Worm (Caenorhabditis elegans) whole organism, dauer: ENCODE results near the gene nos-2.

Experiments
- unc-62 ChIP-seq: sonication (generic microtip); optimal IDR thresholded peaks from 2 replicates; lab custom pipeline; 2017; ENCODE audit warnings: missing biosample characterization, missing genetic modification reagents, missing genetic modification characterization

The nos-2 gene

ce11 chrII:7100838-7101237 lies 35.4 kb downstream of the nos-2 start, which contains the start of gene mmaa-1:
TSS of gene mmaa-1 (minus strand) at chrII:7101165.
- TF ChIP-seq unc-62 (GFP tag; lab: Kevin White, UChicago) = no peak

- no peak for TF ChIP-seq unc-62 (GFP tag; lab: Kevin White, UChicago)
Observed at ce11 chrII:7102288-7102687, 36.9 kb downstream of the nos-2 start.

DNA sequence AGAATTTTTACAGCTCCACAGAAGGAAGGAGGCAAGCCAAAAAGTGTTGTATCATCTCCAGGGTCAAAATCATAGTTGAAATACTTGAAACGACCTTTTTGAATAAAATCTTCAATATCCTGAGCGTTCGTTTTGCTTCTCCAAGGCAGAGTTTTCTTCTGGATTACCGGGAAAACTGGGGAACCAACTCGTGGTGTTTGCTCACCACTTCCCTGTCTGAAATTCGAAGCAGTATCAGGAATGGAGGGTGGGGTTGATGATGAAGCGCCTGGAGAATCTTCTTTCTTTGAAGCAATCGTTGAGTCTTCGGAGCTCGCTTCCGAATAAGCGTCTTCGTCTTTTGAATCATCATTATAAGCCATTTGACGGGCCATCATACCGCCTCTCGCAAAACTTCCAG lies 37.7 kb downstream of the nos-2 start:
- TF ChIP-seq unc-62 (GFP tag; lab: Kevin White, UChicago) = no peak

DNA sequence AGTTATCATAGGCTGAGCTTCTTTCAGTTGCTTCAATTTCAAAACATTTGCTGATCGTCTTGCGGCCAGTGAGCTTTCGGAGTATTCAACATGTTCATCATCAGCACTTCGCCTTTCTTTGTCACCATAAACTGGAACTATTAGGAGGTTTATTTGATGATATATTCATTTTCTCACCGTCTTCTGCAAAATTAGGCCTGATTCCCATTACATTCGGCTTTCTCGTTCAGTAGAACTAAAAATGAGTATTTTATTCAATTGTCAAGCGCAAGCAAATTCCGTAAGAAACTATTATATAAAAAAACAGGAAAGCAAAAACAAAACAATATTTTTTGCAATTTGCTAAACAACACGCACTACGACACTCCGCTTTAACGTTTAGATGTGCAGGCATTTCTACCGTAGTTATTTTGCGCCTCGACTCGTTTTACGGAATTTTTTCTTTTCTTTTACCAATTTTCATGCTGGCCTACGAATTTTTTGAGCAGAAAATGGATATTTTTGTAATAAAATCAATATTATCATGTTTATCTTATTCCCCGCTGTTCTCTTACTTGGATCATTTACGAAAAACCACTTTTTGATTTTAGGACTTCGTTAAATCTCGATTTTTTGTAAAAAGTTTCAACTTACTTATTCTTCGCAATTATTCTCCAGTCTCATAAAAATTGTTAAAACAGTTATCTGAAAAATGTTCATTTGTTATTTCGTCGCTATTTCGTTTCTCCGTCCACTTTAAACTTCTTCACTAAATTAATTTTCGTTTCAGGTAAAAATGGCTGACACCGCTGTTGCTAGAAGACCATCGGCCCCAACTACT lies 39.6 kb downstream of the nos-2 start, which contains the start of the genes farl-11 and rpl-33:
Gene farl-11, minus strand, starts transcription at position 242 of the 820 bp plus-strand sequence.
Gene rpl-33, plus strand, starts transcription at position 770 of the 820 bp plus-strand sequence.
- TF ChIP-seq unc-62 (GFP tag; lab: Kevin White, UChicago) = no peak

DNA sequence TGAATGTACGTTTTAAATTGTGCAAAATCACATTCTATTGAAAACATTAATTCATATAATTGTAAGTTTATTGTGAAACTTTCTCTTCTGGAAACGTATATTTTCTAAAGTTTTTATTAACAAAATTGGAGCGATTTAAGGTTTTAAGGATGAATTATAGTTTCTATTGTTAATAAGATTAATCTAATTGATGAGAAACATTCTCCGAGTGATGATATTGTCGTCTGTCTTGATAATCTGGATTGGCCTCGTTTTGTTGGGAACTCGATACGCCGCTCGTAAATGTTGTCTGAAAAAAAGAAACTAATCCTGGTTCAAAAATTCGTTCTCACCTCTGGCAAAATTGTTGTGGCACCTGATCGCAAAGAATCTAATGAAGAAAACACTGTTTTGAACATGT lies 40.9 kb downstream of the nos-2 start:
- TF ChIP-seq unc-62 (GFP tag; lab: Kevin White, UChicago) = no peak

- TF ChIP-seq unc-62 (GFP tag; lab: Kevin White, UChicago) = no peak
Observed at ce11 chrII:7109956-7110355, 44.5 kb downstream of the nos-2 start, which contains the start of gene F10E7.9. TSS of gene F10E7.9 (minus strand) at chrII:7110056.

- no peak for TF ChIP-seq unc-62 (GFP tag; lab: Kevin White, UChicago)
Observed at ce11 chrII:7111012-7111656, 45.7 kb downstream of the nos-2 start.

DNA sequence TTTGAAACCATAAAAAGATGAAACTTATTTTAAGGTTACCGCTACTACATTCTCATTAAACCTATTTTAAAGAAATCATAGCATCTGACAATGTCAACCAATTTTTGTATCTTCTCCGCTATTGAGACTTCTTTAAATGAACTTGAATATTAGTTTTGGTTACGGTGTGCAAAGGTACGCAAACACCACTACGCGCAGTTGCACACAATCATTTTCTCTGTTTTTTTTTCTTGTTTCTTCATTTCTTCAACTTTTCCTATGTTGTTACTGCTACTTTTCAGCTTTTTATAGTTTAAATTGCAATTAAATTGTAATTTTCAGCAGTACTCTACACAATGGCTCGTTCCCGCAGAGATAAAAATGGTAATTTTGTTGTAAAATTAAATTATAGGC lies 46.2 kb downstream of the nos-2 start, which contains the start of gene F10E7.5:
Gene F10E7.5, plus strand, starts transcription at position 322 of the 393 bp plus-strand sequence.
- no peak for TF ChIP-seq unc-62 (GFP tag; lab: Kevin White, UChicago)

- TF ChIP-seq unc-62 (GFP tag; lab: Kevin White, UChicago) = no peak
Observed at ce11 chrII:7112780-7113179, 47.4 kb downstream of the nos-2 start, which contains the start of gene F10E7.6. TSS of gene F10E7.6 (plus strand) at chrII:7113080.

DNA sequence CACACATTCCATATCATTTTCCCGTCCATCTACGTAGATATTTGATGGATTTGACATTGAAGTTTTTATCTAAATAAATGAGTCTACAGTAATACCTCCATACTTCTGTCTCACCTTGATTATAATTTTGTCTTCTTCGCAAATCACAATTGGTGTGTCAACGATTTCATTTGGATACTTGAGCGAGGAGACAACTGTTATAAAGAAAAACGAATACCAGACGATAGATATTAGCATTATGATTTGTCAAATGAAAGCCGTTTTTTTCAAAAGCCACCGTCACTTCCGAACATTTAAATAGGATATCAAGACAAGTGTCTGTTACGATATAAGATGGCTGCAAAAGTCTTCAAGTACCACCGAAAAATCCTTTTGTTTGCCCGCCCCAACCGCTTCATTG lies 50.2 kb downstream of the nos-2 start, which contains the start of gene cutl-5:
Gene cutl-5, minus strand, starts transcription at position 269 of the 400 bp plus-strand sequence.
- no peak for TF ChIP-seq unc-62 (GFP tag; lab: Kevin White, UChicago)

DNA sequence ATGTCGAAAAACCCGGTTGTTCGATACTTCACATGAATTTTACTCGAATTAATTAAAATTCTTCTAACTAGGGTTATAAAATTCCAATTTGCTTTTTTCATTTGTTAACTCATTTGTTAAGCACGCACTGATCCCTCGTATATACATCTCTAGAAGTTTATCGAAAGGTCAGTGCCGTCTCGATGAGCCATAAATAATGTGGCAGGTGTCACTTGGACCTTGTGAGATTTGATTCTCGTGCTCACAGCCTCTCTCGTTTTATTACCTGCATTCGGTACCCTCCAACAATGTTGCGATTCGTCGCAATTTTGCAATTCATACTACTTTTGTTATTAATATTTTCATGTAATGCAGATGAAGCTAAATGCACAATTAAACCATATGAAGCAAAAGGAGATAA lies 50.9 kb downstream of the nos-2 start, which contains the start of gene spon-1:
Gene spon-1, plus strand, starts transcription at position 208 of the 400 bp plus-strand sequence.
- no peak for TF ChIP-seq unc-62 (GFP tag; lab: Kevin White, UChicago)
